Worm (Caenorhabditis elegans): ENCODE measurements around the gene ife-5.

- TF ChIP-seq him-1 (tag; optimal IDR thresholded peaks at IDR 0.05) (no peak), W03F9.2 (tag; optimal IDR thresholded peaks at IDR 0.05) (no peak), dao-5 (tag; optimal IDR thresholded peaks at IDR 0.05) (no peak)
Observed at ce11 chrII:12300680-12301079, 20.2 kb downstream of the ife-5 start.

Measured in whole organism, L4/young adult.